Worm (Caenorhabditis elegans) whole organism, L3 larva: ENCODE measurements around the gene set-31.

ENCODE experiments used
- R02D3.7 ChIP-seq: fragments of 150-350 bp; optimal IDR thresholded peaks from 2 replicates; lab custom pipeline; 2014; ENCODE audit warnings: missing biosample characterization, missing genetic modification characterization
- aly-2 ChIP-seq: fragments of 150-350 bp; optimal IDR thresholded peaks from 2 replicates; lab custom pipeline; 2014; ENCODE audit warnings: missing biosample characterization, missing genetic modification characterization
- ama-1 ChIP-seq: fragments of 150-350 bp; optimal IDR thresholded peaks from 2 replicates; lab custom pipeline; 2018
- ceh-16 ChIP-seq: sonication (generic microtip); optimal IDR thresholded peaks from 2 replicates; lab custom pipeline; 2017; ENCODE audit warnings: missing biosample characterization, missing genetic modification characterization
- ceh-28 ChIP-seq: fragments of 150-350 bp; optimal IDR thresholded peaks from 2 replicates; lab custom pipeline; 2014; ENCODE audit warnings: missing biosample characterization, missing genetic modification reagents, missing genetic modification characterization
- ceh-82 ChIP-seq: fragments of 150-350 bp; optimal IDR thresholded peaks from 2 replicates; lab custom pipeline; 2014; ENCODE audit warnings: missing biosample characterization, missing genetic modification characterization
- ceh-9 ChIP-seq: sonication (generic microtip); optimal IDR thresholded peaks from 2 replicates; lab custom pipeline; 2018; ENCODE audit warnings: missing biosample characterization, missing genetic modification characterization
- egl-27 ChIP-seq: sonication (generic microtip); optimal IDR thresholded peaks from 4 replicates; lab custom pipeline; 2017; ENCODE audit warnings: missing biosample characterization, missing genetic modification reagents, missing genetic modification characterization
- egl-5 ChIP-seq: fragments of 150-350 bp; optimal IDR thresholded peaks from 2 replicates; lab custom pipeline; 2017; ENCODE audit warnings: missing biosample characterization, missing genetic modification reagents, missing genetic modification characterization, inconsistent platforms
- elt-2 ChIP-seq: sonication (generic microtip); optimal IDR thresholded peaks from 2 replicates; lab custom pipeline; 2016; ENCODE audit warnings: missing genetic modification reagents, mild to moderate bottlenecking, missing genetic modification characterization, missing compliant biosample characterization
- fkh-10 ChIP-seq: sonication (generic microtip); optimal IDR thresholded peaks from 2 replicates; lab custom pipeline; 2017; ENCODE audit warnings: missing biosample characterization, missing genetic modification reagents, missing genetic modification characterization
- fos-1 ChIP-seq: fragments of 150-350 bp; optimal IDR thresholded peaks from 2 replicates; lab custom pipeline; 2014; ENCODE audit warnings: missing biosample characterization, missing genetic modification characterization
- hmg-11 ChIP-seq: sonication (generic microtip); optimal IDR thresholded peaks from 2 replicates; lab custom pipeline; 2016; ENCODE audit warnings: missing genetic modification characterization, missing compliant biosample characterization
- jun-1 ChIP-seq: fragments of 150-350 bp; optimal IDR thresholded peaks from 2 replicates; lab custom pipeline; 2014; ENCODE audit warnings: missing biosample characterization, missing genetic modification reagents, missing genetic modification characterization
- lin-15B ChIP-seq: fragments of 150-350 bp; optimal IDR thresholded peaks from 2 replicates; lab custom pipeline; 2014; ENCODE audit warnings: missing biosample characterization, missing genetic modification characterization
- lin-39 ChIP-seq: fragments of 150-350 bp; optimal IDR thresholded peaks from 2 replicates; lab custom pipeline; 2018; ENCODE audit warnings: missing biosample characterization, missing genetic modification reagents, missing genetic modification characterization
- lsy-12 ChIP-seq: sonication (generic microtip); optimal IDR thresholded peaks from 2 replicates; lab custom pipeline; 2016; ENCODE audit warnings: mild to moderate bottlenecking, missing genetic modification characterization, missing compliant biosample characterization
- mml-1 ChIP-seq: fragments of 150-350 bp; sonication (generic microtip); optimal IDR thresholded peaks from 3 replicates; lab custom pipeline; 2014; ENCODE audit warnings: missing biosample characterization, missing genetic modification characterization
- nfya-1 ChIP-seq: sonication (generic microtip); optimal IDR thresholded peaks from 2 replicates; lab custom pipeline; 2017; ENCODE audit warnings: missing genetic modification characterization, mild to moderate bottlenecking, missing compliant biosample characterization, antibody characterized with exemption, moderate library complexity; ENCODE audit not compliant: insufficient read depth
- nhr-11 ChIP-seq: fragments of 150-350 bp; optimal IDR thresholded peaks from 2 replicates; lab custom pipeline; 2014; ENCODE audit warnings: missing biosample characterization, missing genetic modification characterization
- nhr-23 ChIP-seq: fragments of 150-350 bp; optimal IDR thresholded peaks from 2 replicates; lab custom pipeline; 2014; ENCODE audit warnings: missing biosample characterization, missing genetic modification reagents, missing genetic modification characterization
- nhr-237 ChIP-seq: fragments of 150-350 bp; optimal IDR thresholded peaks from 2 replicates; lab custom pipeline; 2014; ENCODE audit warnings: missing biosample characterization, missing genetic modification characterization
- nhr-25 ChIP-seq: sonication (generic microtip); optimal IDR thresholded peaks from 2 replicates; lab custom pipeline; 2017; ENCODE audit warnings: missing biosample characterization, missing genetic modification characterization
- nhr-43 ChIP-seq: sonication (generic microtip); optimal IDR thresholded peaks from 2 replicates; lab custom pipeline; 2016; ENCODE audit warnings: mild to moderate bottlenecking, missing genetic modification characterization, missing compliant biosample characterization; ENCODE audit not compliant: poor library complexity, severe bottlenecking
- nhr-76 ChIP-seq: fragments of 150-350 bp; sonication (generic microtip); optimal IDR thresholded peaks from 5 replicates; lab custom pipeline; 2014; ENCODE audit warnings: missing biosample characterization, missing genetic modification characterization
- pha-4 ChIP-seq: fragments of 150-350 bp; optimal IDR thresholded peaks from 2 replicates; lab custom pipeline; 2014; ENCODE audit warnings: missing biosample characterization, missing genetic modification reagents, missing genetic modification characterization
- pqm-1 ChIP-seq: fragments of 150-350 bp; optimal IDR thresholded peaks from 2 replicates; lab custom pipeline; 2017; ENCODE audit warnings: missing biosample characterization, missing genetic modification characterization, inconsistent platforms
- sea-2 ChIP-seq: fragments of 150-350 bp; sonication (generic microtip); optimal IDR thresholded peaks from 4 replicates; lab custom pipeline; 2014; ENCODE audit warnings: missing biosample characterization, missing genetic modification reagents, missing genetic modification characterization
- skn-1 ChIP-seq: fragments of 150-350 bp; optimal IDR thresholded peaks from 2 replicates; lab custom pipeline; 2014; ENCODE audit warnings: missing biosample characterization, missing genetic modification characterization
- snpc-4 ChIP-seq: fragments of 150-350 bp; optimal IDR thresholded peaks from 2 replicates; lab custom pipeline; 2014; ENCODE audit warnings: missing biosample characterization, missing genetic modification characterization
- unc-39 ChIP-seq: sonication (generic microtip); optimal IDR thresholded peaks from 4 replicates; lab custom pipeline; 2017; ENCODE audit warnings: missing biosample characterization, missing genetic modification characterization
- unc-62 ChIP-seq: fragments of 150-350 bp; sonication (generic microtip); optimal IDR thresholded peaks from 4 replicates; lab custom pipeline; 2014; ENCODE audit warnings: missing biosample characterization, missing genetic modification reagents, missing genetic modification characterization
- ztf-4 ChIP-seq: fragments of 150-350 bp; optimal IDR thresholded peaks from 2 replicates; lab custom pipeline; 2014; ENCODE audit warnings: missing biosample characterization, missing genetic modification characterization

set-31 gene

DNA sequence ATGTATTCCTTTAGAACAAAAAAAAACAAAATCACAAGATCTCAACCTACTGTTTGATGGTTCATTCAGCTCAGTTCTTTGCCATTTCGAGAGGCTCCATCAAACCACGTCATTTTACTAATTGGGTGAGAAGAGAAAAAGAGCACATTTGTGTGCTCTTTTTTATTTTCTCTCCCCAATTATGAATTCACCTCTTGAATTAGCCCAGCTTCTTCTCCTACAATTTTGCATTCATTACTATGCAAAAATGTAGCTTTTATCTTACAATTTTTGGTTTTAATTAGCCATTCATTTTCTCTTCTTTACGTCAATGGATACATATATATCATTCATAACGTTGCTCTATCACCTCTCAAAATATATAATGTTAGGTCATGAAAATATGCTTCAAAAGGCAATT, 12.1 kb upstream of the set-31 start:
- TF ChIP-seq mml-1 (tag; lab: Kevin White, UChicago) (no peak), unc-39 (tag; lab: Kevin White, UChicago) (no peak), egl-27 (tag; lab: Kevin White, UChicago) (no peak), ceh-9 (tag; lab: Kevin White, UChicago) (no peak), jun-1 (no peak), aly-2 (no peak), R02D3.7 (tag; lab: Kevin White, UChicago) (no peak), skn-1 (no peak), ceh-16 (no peak), hmg-11 (tag; lab: Kevin White, UChicago) (no peak), fkh-10 (GFP tag; lab: Kevin White, UChicago) (no peak), nhr-237 (tag; lab: Kevin White, UChicago) (no peak)

DNA sequence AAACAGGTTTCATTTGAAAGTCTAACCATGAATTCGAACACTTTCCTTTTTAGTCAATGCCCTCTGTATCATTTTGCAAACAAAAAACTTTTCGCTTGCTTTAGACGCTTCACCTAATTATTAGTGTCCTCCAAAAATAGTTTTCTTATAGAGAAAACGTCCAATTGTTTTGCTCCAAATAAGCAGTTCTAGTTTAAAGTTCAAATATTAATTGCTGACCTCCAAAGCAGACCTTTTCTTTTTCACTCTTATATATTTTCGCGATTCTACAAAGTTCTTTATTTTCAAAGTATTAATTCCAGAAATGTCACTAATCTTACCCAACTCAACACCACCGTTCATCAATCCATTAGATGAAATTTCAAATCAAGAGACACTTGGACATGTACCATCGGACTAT, 8.9 kb upstream of the set-31 start, which contains the start of gene gnrr-2:
Gene gnrr-2, plus strand, starts transcription at position 301 of the 400 bp plus-strand sequence.
- no peak for TF ChIP-seq unc-62 (GFP tag; lab: Kevin White, UChicago)
- no peak for TF ChIP-seq lin-15B (tag; lab: Kevin White, UChicago)
- no peak for TF ChIP-seq ceh-28
- no peak for TF ChIP-seq nhr-23
- no peak for TF ChIP-seq fkh-10 (GFP tag; lab: Kevin White, UChicago)
- no peak for TF ChIP-seq egl-5 (tag; lab: Kevin White, UChicago)
- no peak for TF ChIP-seq nhr-76 (tag; lab: Kevin White, UChicago)
- no peak for TF ChIP-seq nhr-11 (tag; lab: Kevin White, UChicago)
- TF ChIP-seq pqm-1 (tag; lab: Kevin White, UChicago), result no peak

DNA sequence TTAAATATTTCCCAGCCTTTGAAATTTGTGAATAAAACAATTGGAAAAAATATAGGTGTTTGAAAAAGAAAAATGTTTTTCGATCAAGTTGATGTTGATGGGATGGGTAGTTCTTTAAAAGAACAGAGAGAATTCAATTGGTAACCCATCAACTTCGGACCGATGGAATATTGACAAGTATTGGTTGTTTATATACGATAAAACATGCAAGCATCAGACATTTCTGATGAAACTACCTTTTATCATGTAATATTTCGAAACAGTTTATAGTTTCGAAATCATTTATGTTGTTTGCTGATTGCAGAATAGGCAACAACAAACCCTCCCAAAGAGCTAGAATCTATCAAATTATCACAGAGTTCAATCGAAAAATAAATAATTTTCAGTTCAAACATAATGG, 7.8 kb upstream of the set-31 start:
- TF ChIP-seq nfya-1 (tag; lab: Kevin White, UChicago), result no peak
- TF ChIP-seq snpc-4 (tag; lab: Kevin White, UChicago), result peak; percentile 91
- TF ChIP-seq fos-1 (tag; lab: Kevin White, UChicago), result no peak
- TF ChIP-seq skn-1, result no peak
- TF ChIP-seq fkh-10 (GFP tag; lab: Kevin White, UChicago), result no peak

DNA sequence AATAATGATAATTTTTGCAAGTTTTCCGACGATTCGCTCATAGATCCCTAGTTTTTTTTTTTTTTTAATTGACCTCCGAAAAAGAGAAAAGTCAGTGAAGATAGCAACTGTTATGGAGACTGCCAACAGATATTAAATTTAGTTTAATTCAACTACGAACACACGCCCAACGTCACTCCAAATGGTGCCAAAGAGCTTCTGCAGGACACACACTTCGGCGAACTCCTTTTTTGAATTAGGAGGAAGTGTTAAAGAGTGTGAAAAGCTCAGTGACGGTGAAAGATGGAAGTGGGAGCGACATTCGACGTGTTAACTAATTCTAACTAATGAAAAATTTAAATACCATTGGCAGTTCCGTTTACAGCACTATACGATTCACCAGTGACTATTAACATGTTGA, 5.7 kb upstream of the set-31 start:
- TF ChIP-seq lsy-12 (tag; lab: Kevin White, UChicago), result no peak
- TF ChIP-seq ama-1 (lab: Kevin White, UChicago), result peak; percentile 65
- TF ChIP-seq pha-4 (tag; lab: Kevin White, UChicago), result no peak

DNA sequence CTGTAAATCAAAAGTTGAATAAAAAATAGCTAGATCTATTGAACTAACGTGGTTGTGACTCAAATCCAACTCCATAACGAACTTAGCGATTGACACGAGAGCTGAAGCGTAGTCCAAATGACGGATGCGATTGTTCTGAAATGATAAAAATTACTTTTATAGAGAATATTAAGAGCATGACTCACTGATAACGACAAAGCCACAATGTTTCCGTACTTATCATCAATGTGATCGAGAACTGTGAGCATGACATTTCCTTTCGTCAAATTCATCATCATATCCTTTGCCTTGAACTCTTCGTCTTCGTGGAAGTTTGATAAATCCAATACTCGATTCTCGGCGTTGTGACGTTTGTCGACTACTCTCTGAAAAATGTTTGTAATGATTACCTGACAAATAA, 3.7 kb upstream of the set-31 start:
- TF ChIP-seq lsy-12 (tag; lab: Kevin White, UChicago) (no peak), elt-2 (tag; lab: Kevin White, UChicago) (peak; percentile 71), skn-1 (peak; percentile 10), egl-5 (tag; lab: Kevin White, UChicago) (no peak), R02D3.7 (tag; lab: Kevin White, UChicago) (no peak), pqm-1 (tag; lab: Kevin White, UChicago) (peak; percentile 86), jun-1 (peak; percentile 58), sea-2 (no peak), ceh-82 (tag; lab: Kevin White, UChicago) (no peak)

DNA sequence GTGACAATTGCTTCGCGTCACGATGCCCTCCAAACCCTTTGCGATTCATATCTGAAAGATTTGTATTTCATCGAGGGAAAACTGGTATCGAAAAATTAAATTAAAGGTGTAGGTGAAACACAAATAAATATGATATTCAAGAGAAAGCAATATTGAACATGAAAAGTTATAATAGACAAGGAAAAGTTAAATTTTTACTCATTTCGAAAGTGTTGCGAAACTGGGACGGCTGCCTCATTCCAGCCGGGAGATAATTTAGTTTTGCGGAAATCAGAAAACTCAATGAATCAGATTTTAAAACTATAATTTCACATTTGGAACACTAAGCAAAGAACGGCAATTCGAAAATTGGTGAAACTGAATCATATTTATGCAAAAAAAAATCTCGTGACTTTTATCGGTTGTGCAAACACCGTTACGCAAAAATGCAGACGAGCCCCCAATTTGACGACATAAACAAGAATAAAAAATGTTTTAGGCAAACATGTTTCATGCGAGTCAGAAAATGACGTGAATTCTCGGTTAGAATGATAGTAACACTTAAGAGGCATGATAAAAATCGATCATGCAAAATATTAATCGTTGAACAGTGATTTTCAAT, 2.6 kb upstream of the set-31 start, which contains the start of the genes nxf-1 and C15H11.11:
Gene nxf-1, minus strand, starts transcription at position 51 of the 601 bp plus-strand sequence.
Gene C15H11.11, plus strand, starts transcription at position 536 of the 601 bp plus-strand sequence.
- TF ChIP-seq snpc-4 (tag; lab: Kevin White, UChicago) (peak; percentile 77), ceh-16 (no peak), ama-1 (lab: Kevin White, UChicago) (peak; percentile 61), mml-1 (tag; lab: Kevin White, UChicago) (no peak), fos-1 (tag; lab: Kevin White, UChicago) (no peak), elt-2 (tag; lab: Kevin White, UChicago) (peak; percentile 77), nhr-237 (tag; lab: Kevin White, UChicago) (no peak), ceh-82 (tag; lab: Kevin White, UChicago) (no peak), pqm-1 (tag; lab: Kevin White, UChicago) (peak; percentile 68), lsy-12 (tag; lab: Kevin White, UChicago) (no peak), jun-1 (peak; percentile 79), skn-1 (peak; percentile 28), ceh-28 (peak; percentile 58), ztf-4 (tag; lab: Kevin White, UChicago) (no peak), lin-39 (no peak), nhr-25 (tag; lab: Kevin White, UChicago) (peak; percentile 44), nfya-1 (tag; lab: Kevin White, UChicago) (peak; percentile 60), hmg-11 (tag; lab: Kevin White, UChicago) (peak; percentile 73), egl-5 (tag; lab: Kevin White, UChicago) (peak; percentile 79), lin-15B (tag; lab: Kevin White, UChicago) (peak; percentile 56), nhr-23 (peak; percentile 51), nhr-43 (tag; lab: Kevin White, UChicago) (peak; percentile 40), pha-4 (tag; lab: Kevin White, UChicago) (peak; percentile 88)
- TF ChIP-seq, all 47 proteins: peak for 15
